Worm (Caenorhabditis elegans) whole organism, L4/young adult: ENCODE results near the gene Y116A8C.25.

Source experiments
- W03F9.2 ChIP-seq: fragments of 150-350 bp; optimal IDR thresholded peaks from 2 replicates; lab custom pipeline; 2014; ENCODE audit warnings: missing biosample characterization, missing genetic modification characterization
- dao-5 ChIP-seq: sonication (generic microtip); optimal IDR thresholded peaks from 2 replicates; lab custom pipeline; 2016; ENCODE audit warnings: missing genotype, missing genetic modification characterization, moderate library complexity, missing compliant biosample characterization

DNA sequence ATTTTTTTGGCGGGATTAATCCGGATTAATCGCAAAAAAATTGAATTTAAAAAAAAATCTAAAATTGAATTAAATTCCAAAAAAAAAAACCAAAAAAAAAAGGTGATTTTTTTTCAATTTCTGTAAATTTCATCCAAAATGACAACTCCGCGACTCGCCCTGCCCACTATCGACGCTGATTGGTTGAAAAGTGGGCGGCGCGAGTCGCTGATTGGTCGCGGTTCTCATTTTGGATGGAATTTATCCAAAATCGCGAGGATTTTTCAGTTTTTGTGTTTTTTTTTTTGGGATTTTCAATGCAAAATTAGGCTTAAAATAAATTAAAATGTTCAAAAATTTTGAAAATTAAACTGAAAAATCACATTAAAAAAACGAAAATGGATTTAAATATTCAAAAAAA, 30.9 kb upstream of the Y116A8C.25 start:
- TF ChIP-seq W03F9.2 (tag; lab: Kevin White, UChicago) (no peak), dao-5 (tag; lab: Kevin White, UChicago) (no peak)
